Worm (Caenorhabditis elegans): ENCODE data around the gene F22E12.3.

The F22E12.3 gene

DNA sequence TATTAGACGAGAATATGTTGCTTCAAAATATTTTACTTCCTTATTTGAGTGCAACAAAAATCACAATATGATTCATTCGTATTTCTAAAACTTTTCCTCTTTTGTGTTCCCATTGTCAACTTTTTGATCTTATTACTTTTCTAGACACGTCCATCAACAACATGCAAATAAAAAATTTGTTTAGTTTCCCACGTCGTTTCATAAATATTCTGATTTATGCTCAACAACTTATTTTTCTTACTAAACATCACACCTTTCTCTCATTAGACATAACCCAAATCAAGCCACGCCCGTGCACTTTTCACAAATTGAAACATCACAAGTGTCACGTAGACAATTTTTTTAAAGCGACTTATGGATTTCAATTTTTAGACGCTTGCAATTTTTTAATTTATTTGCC is 6.7 kb upstream of the F22E12.3 start:
- TF ChIP-seq ztf-29 (GFP tag; IDR thresholded peaks at IDR 0.05) (no peak), T22C8.4 (GFP tag; IDR thresholded peaks at IDR 0.05) (no peak), flt-1 (GFP tag; IDR thresholded peaks at IDR 0.05) (no peak), ref-1 (GFP tag; conservative IDR thresholded peaks at IDR 0.05) (no peak), tab-1 (GFP tag; IDR thresholded peaks at IDR 0.05) (no peak), ztf-23 (GFP tag; IDR thresholded peaks at IDR 0.05) (no peak), cog-1 (tag; optimal IDR thresholded peaks at IDR 0.05) (no peak), med-1 (GFP tag; optimal IDR thresholded peaks at IDR 0.05; ENCODE audit: insufficient read depth) (no peak), klf-2 (GFP tag; conservative IDR thresholded peaks at IDR 0.05) (no peak)

DNA sequence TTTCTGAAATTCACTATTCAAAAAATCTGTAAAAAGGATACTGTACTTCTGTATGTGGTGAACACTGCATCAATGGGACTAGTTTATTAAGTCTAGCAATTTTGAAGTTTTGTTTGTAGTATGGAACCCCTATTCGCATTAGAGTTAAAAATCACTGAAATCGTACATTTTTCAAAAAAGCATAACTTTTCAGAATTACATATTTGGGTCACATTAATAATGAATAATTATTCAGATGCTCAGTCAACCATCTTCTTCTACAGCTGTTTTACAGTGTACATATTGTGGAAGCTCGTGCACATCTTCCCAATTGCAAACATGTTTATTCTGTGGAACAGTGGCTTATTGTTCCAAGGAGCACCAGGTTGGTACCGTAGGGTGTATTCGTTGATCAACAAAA is 5.5 kb upstream of the F22E12.3 start:
- TF ChIP-seq cog-1 (tag; optimal IDR thresholded peaks at IDR 0.05) = no peak
- TF ChIP-seq flt-1 (GFP tag; IDR thresholded peaks at IDR 0.05) = no peak
- TF ChIP-seq ztf-29 (GFP tag; IDR thresholded peaks at IDR 0.05) = no peak
- TF ChIP-seq ref-1 (GFP tag; conservative IDR thresholded peaks at IDR 0.05) = no peak
- no peak for TF ChIP-seq klf-2 (GFP tag; conservative IDR thresholded peaks at IDR 0.05)
- TF ChIP-seq tab-1 (GFP tag; IDR thresholded peaks at IDR 0.05) = no peak
- no peak for TF ChIP-seq T22C8.4 (GFP tag; IDR thresholded peaks at IDR 0.05)
- TF ChIP-seq ztf-23 (GFP tag; IDR thresholded peaks at IDR 0.05) = no peak
- no peak for TF ChIP-seq med-1 (GFP tag; optimal IDR thresholded peaks at IDR 0.05; ENCODE audit: insufficient read depth)

DNA sequence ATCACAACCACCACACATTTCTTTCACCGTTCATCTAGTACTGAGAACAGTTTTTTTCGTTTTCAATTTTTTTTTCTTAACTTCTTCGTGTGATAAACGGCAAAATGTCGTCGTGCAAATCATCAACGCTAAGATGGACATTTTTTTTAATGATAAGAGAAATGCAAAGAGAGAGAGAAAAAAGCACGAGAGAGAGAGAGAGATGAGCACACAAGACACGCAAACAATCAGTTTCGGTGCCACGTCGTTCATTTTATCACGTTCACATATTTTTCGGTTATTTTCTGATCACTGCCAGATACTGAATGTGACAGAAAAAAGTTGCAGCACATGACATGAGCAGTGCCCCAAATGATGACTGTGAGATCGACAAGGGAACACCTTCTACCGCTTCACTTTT is 5.0 kb upstream of the F22E12.3 start, which contains the start of gene egl-9:
TSS of gene egl-9 (plus strand) at position 328 of the 400 bp plus-strand sequence.
- TF ChIP-seq flt-1 (GFP tag; IDR thresholded peaks at IDR 0.05) (no peak), ref-1 (GFP tag; conservative IDR thresholded peaks at IDR 0.05) (no peak), klf-2 (GFP tag; conservative IDR thresholded peaks at IDR 0.05) (no peak), med-1 (GFP tag; optimal IDR thresholded peaks at IDR 0.05; ENCODE audit: insufficient read depth) (no peak), T22C8.4 (GFP tag; IDR thresholded peaks at IDR 0.05) (no peak), ztf-23 (GFP tag; IDR thresholded peaks at IDR 0.05) (no peak), tab-1 (GFP tag; IDR thresholded peaks at IDR 0.05) (no peak), cog-1 (tag; optimal IDR thresholded peaks at IDR 0.05) (no peak), ztf-29 (GFP tag; IDR thresholded peaks at IDR 0.05) (no peak)

DNA sequence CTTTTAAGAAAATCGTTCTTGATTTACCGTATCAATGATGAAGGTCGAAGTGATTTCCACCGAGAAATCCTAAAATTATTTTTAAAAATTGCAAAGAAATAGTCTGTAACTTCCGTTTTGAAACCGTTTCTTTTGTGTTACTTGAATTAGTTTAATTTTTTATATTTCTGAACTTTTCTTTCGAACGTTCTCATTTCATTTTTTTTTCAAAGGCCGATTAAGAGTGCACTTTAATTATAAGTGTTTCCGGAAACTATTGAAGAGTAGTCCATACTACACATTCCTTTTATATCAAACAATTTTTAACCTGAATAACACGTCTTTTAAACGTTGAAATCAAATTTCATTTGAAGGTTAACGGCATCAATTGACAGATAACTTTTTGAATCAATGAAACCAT is 4.5 kb upstream of the F22E12.3 start:
- TF ChIP-seq T22C8.4 (GFP tag; IDR thresholded peaks at IDR 0.05) (no peak), klf-2 (GFP tag; conservative IDR thresholded peaks at IDR 0.05) (no peak), flt-1 (GFP tag; IDR thresholded peaks at IDR 0.05) (no peak), tab-1 (GFP tag; IDR thresholded peaks at IDR 0.05) (no peak), ztf-23 (GFP tag; IDR thresholded peaks at IDR 0.05) (no peak), med-1 (GFP tag; optimal IDR thresholded peaks at IDR 0.05; ENCODE audit: insufficient read depth) (no peak)

DNA sequence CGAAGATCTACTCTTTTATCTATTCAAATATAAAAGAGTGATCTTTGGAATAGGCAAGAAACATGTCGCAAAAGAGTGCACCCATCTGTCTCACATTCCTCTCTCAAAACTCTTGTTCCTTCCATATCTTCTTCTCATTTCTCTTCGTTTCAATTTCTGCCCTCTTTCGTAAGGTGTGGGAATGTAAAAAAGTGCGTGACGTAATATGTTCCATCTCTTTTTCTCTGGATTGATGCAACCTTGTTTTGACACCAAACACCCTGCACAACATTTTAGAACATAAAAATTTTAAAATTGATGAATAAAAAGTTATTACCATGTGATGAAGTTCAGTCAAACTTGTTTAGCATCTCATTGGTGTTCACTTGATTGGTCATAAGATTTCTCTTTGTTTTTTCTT is 3.9 kb upstream of the F22E12.3 start:
- no peak for TF ChIP-seq ref-1 (GFP tag; conservative IDR thresholded peaks at IDR 0.05)
- no peak for TF ChIP-seq med-1 (GFP tag; optimal IDR thresholded peaks at IDR 0.05; ENCODE audit: insufficient read depth)
- no peak for TF ChIP-seq tab-1 (GFP tag; IDR thresholded peaks at IDR 0.05)
- no peak for TF ChIP-seq flt-1 (GFP tag; IDR thresholded peaks at IDR 0.05)
- no peak for TF ChIP-seq ztf-23 (GFP tag; IDR thresholded peaks at IDR 0.05)

DNA sequence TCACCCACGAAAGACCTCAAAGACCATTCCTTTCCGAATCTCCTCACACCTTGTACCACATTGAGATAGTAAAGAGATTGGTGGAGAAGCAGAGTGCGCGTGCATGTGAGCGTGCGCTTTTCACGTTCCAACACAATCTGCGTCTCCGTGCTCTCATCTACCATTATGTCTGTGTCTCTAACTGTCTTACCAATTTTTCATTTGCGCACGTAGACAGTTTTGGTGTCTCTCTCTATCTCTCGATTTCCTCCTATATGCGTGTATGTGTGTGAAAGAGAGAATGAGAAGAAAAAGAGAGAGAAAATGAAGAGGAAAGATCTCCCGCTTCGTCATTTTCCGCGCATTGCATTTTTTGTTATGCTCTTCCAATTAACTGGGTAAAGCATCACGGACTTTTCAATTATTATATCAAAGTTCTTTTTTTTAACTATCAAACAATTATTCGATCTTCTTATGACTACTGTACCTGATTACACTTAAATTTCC is 3.5 kb upstream of the F22E12.3 start:
- TF ChIP-seq ztf-23 (GFP tag; IDR thresholded peaks at IDR 0.05) (0 out of 2 replicates have a peak, but pooled peaks have one; percentile 50), ztf-29 (GFP tag; IDR thresholded peaks at IDR 0.05) (peak; percentile 38; the same call in 1 of the 2 replicates), ref-1 (GFP tag; conservative IDR thresholded peaks at IDR 0.05) (no peak), cog-1 (tag; optimal IDR thresholded peaks at IDR 0.05) (peak; percentile 93), T22C8.4 (GFP tag; IDR thresholded peaks at IDR 0.05) (no peak), flt-1 (GFP tag; IDR thresholded peaks at IDR 0.05) (peak; percentile 72)

DNA sequence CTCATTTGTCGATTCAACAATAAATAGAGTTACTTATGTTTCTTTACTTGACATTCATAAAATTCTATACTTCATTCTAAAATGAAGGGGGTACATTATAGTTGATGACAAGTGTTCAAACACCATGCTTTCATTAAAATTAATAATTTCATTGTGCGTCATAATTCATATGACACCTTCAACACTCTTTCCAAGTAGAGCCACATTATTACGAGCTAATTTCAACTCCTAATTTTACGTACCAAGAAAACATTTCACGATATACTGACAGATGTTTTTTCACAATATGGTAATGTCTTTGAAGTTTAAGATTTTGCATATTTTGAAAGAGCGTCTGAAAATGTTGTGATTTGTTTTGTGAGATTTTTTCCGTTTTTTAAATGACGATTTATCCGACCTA is 2.3 kb upstream of the F22E12.3 start:
- TF ChIP-seq flt-1 (GFP tag; IDR thresholded peaks at IDR 0.05) (no peak), ztf-29 (GFP tag; IDR thresholded peaks at IDR 0.05) (no peak), T22C8.4 (GFP tag; IDR thresholded peaks at IDR 0.05) (no peak), cog-1 (tag; optimal IDR thresholded peaks at IDR 0.05) (no peak), ztf-23 (GFP tag; IDR thresholded peaks at IDR 0.05) (no peak), ref-1 (GFP tag; conservative IDR thresholded peaks at IDR 0.05) (no peak), med-1 (GFP tag; optimal IDR thresholded peaks at IDR 0.05; ENCODE audit: insufficient read depth) (no peak), tab-1 (GFP tag; IDR thresholded peaks at IDR 0.05) (no peak), klf-2 (GFP tag; conservative IDR thresholded peaks at IDR 0.05) (no peak)

DNA sequence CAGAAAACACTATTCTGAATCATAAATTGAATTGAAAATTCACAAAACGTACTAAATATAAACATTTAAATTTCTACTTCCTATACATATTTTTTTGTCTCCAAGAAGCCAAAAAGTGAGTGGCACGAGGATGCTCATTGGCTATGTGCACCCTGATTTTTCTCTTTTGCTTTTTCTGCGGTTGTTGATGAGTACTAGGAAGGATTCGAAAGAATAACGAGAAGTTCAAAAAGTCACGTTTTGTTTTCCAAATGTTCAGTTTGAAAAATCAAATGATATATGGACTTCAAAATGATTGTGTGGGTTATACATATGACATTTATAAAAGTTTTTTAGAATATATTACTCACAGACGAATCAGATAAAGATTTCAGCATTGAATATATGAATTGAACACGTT is 1.6 kb upstream of the F22E12.3 start:
- no peak for TF ChIP-seq T22C8.4 (GFP tag; IDR thresholded peaks at IDR 0.05)
- TF ChIP-seq cog-1 (tag; optimal IDR thresholded peaks at IDR 0.05) = no peak
- no peak for TF ChIP-seq tab-1 (GFP tag; IDR thresholded peaks at IDR 0.05)
- TF ChIP-seq ztf-29 (GFP tag; IDR thresholded peaks at IDR 0.05) = no peak
- no peak for TF ChIP-seq ztf-23 (GFP tag; IDR thresholded peaks at IDR 0.05)
- no peak for TF ChIP-seq flt-1 (GFP tag; IDR thresholded peaks at IDR 0.05)
- TF ChIP-seq ref-1 (GFP tag; conservative IDR thresholded peaks at IDR 0.05) = no peak
- TF ChIP-seq med-1 (GFP tag; optimal IDR thresholded peaks at IDR 0.05; ENCODE audit: insufficient read depth) = no peak
- TF ChIP-seq klf-2 (GFP tag; conservative IDR thresholded peaks at IDR 0.05) = no peak

DNA sequence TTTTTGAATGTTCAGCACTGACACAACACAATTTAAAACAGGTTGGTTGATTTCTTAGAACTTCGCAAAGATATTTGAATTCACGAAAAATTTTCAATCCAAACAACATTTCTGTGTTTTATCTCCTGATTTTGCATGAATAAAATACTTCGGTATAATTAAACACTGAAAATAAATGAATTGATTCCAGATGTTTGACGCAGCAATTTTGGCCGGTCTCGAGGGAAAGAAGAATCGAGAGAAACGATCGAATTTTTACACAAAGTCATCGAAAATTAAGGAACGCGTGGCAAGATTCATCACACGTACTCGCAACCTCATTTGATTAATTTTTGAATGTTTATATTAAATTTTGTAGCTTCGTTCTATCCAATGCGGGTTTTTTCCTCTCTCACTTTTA is 984 bp upstream of the F22E12.3 start:
- TF ChIP-seq T22C8.4 (GFP tag; IDR thresholded peaks at IDR 0.05) (no peak), flt-1 (GFP tag; IDR thresholded peaks at IDR 0.05) (no peak), ztf-29 (GFP tag; IDR thresholded peaks at IDR 0.05) (no peak), klf-2 (GFP tag; conservative IDR thresholded peaks at IDR 0.05) (no peak), cog-1 (tag; optimal IDR thresholded peaks at IDR 0.05) (no peak)

DNA sequence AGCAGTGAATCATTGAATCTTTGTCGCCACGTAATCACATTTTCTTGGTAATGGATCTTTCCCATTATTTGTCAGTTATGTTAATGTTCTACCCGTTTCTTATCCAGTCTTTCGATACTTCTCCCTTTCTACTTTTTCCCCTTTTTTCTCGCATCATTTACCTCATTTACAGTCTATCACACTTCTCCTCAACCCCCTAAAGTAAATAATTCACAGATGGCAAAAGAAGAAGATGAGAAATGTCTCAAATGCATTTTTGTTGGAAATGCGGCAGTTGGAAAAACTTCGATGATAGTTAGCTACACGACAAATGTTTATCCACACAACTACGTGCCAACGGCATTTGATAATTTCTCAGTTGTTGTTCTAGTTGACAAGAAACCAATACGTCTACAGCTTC is 1.1 kb downstream of the F22E12.3 start, which contains the start of gene chw-1:
TSS of gene chw-1 (plus strand) at position 217 of the 400 bp plus-strand sequence.
- TF ChIP-seq T22C8.4 (GFP tag; IDR thresholded peaks at IDR 0.05) (no peak), med-1 (GFP tag; optimal IDR thresholded peaks at IDR 0.05; ENCODE audit: insufficient read depth) (no peak), cog-1 (tag; optimal IDR thresholded peaks at IDR 0.05) (no peak), tab-1 (GFP tag; IDR thresholded peaks at IDR 0.05) (no peak), ztf-23 (GFP tag; IDR thresholded peaks at IDR 0.05) (no peak), ztf-29 (GFP tag; IDR thresholded peaks at IDR 0.05) (no peak), klf-2 (GFP tag; conservative IDR thresholded peaks at IDR 0.05) (no peak), ref-1 (GFP tag; conservative IDR thresholded peaks at IDR 0.05) (no peak), flt-1 (GFP tag; IDR thresholded peaks at IDR 0.05) (no peak)

Data from whole organism, midembryonic.